Worm (Caenorhabditis elegans) whole organism, late embryonic: ENCODE results near the gene nop-1.

Experiments used
- C38D4.7 ChIP-seq: fragments of 200-800 bp; sonication (Bioruptor generic); optimal IDR thresholded peaks from 2 replicates; lab custom pipeline; 2018; ENCODE audit warnings: mild to moderate bottlenecking, missing genetic modification characterization, moderate library complexity, missing compliant biosample characterization
- F13H6.1 ChIP-seq: sonication (generic microtip); optimal IDR thresholded peaks from 2 replicates; lab custom pipeline; 2016; ENCODE audit warnings: missing genetic modification characterization, missing compliant biosample characterization
- K02D7.2 ChIP-seq: sonication (generic microtip); optimal IDR thresholded peaks from 2 replicates; lab custom pipeline; 2017; ENCODE audit warnings: mild to moderate bottlenecking, missing genetic modification characterization, missing compliant biosample characterization
- Y22D7AL.16 ChIP-seq: sonication (generic microtip); optimal IDR thresholded peaks from 2 replicates; lab custom pipeline; 2016; ENCODE audit warnings: missing genetic modification characterization, missing compliant biosample characterization
- ahr-1 ChIP-seq: sonication (generic microtip); optimal IDR thresholded peaks from 2 replicates; lab custom pipeline; 2016; ENCODE audit warnings: missing genetic modification characterization, missing compliant biosample characterization
- ceh-14 ChIP-seq: sonication (generic microtip); optimal IDR thresholded peaks from 2 replicates; lab custom pipeline; 2016; ENCODE audit warnings: missing genotype, missing genetic modification characterization, missing compliant biosample characterization
- ceh-19 ChIP-seq: fragments of 200-800 bp; sonication (Bioruptor generic); optimal IDR thresholded peaks from 2 replicates; lab custom pipeline; 2018; ENCODE audit warnings: mild to moderate bottlenecking, missing genetic modification characterization, missing compliant biosample characterization
- ceh-2 ChIP-seq: sonication (generic microtip); optimal IDR thresholded peaks from 2 replicates; lab custom pipeline; 2016; ENCODE audit warnings: missing genotype, missing genetic modification characterization, missing compliant biosample characterization
- ceh-22 ChIP-seq: sonication (generic microtip); optimal IDR thresholded peaks from 2 replicates; lab custom pipeline; 2017; ENCODE audit warnings: missing biosample characterization, missing genetic modification characterization
- ceh-30 ChIP-seq: fragments of 150-350 bp; optimal IDR thresholded peaks from 2 replicates; lab custom pipeline; 2014; ENCODE audit warnings: missing biosample characterization, missing genetic modification characterization
- ceh-31 ChIP-seq: sonication (generic microtip); optimal IDR thresholded peaks from 2 replicates; lab custom pipeline; 2016; ENCODE audit warnings: missing genetic modification characterization, missing compliant biosample characterization
- ceh-34 ChIP-seq: sonication (generic microtip); optimal IDR thresholded peaks from 2 replicates; lab custom pipeline; 2016; ENCODE audit warnings: mild to moderate bottlenecking, missing genetic modification characterization, missing compliant biosample characterization
- ceh-48 ChIP-seq: sonication (generic microtip); optimal IDR thresholded peaks from 2 replicates; lab custom pipeline; 2016; ENCODE audit warnings: missing genetic modification characterization, inconsistent platforms, missing compliant biosample characterization
- ceh-6 ChIP-seq: fragments of 200-800 bp; sonication (Bioruptor generic); optimal IDR thresholded peaks from 2 replicates; lab custom pipeline; 2018; ENCODE audit warnings: mild to moderate bottlenecking, missing genetic modification characterization, missing compliant biosample characterization
- ceh-9 ChIP-seq: sonication (generic microtip); optimal IDR thresholded peaks from 2 replicates; lab custom pipeline; 2016; ENCODE audit warnings: mild to moderate bottlenecking, missing genetic modification characterization, inconsistent platforms, missing compliant biosample characterization
- elt-2 ChIP-seq: sonication (generic microtip); optimal IDR thresholded peaks from 2 replicates; lab custom pipeline; 2016; ENCODE audit warnings: missing genetic modification reagents, missing genetic modification characterization, missing compliant biosample characterization
- elt-4 ChIP-seq: sonication (generic microtip); optimal IDR thresholded peaks from 2 replicates; lab custom pipeline; 2016; ENCODE audit warnings: missing genetic modification characterization, missing compliant biosample characterization
- ets-4 ChIP-seq: sonication (generic microtip); optimal IDR thresholded peaks from 2 replicates; lab custom pipeline; 2016; ENCODE audit warnings: missing genetic modification characterization, missing compliant biosample characterization
- hlh-15 ChIP-seq: sonication (generic microtip); optimal IDR thresholded peaks from 2 replicates; lab custom pipeline; 2016; ENCODE audit warnings: missing genetic modification characterization, missing compliant biosample characterization
- hlh-6 ChIP-seq: sonication (generic microtip); optimal IDR thresholded peaks from 2 replicates; lab custom pipeline; 2016; ENCODE audit warnings: missing genotype, missing genetic modification characterization, missing compliant biosample characterization
- hlh-8 ChIP-seq: sonication (generic microtip); optimal IDR thresholded peaks from 2 replicates; lab custom pipeline; 2016; ENCODE audit warnings: missing genotype, missing genetic modification characterization, missing compliant biosample characterization
- lim-6 ChIP-seq: sonication (generic microtip); optimal IDR thresholded peaks from 2 replicates; lab custom pipeline; 2016; ENCODE audit warnings: missing genetic modification characterization, missing compliant biosample characterization
- lin-11 ChIP-seq: fragments of 200-800 bp; sonication (Bioruptor generic); optimal IDR thresholded peaks from 2 replicates; lab custom pipeline; 2018; ENCODE audit warnings: mild to moderate bottlenecking, missing genetic modification characterization, missing compliant biosample characterization
- madf-2 ChIP-seq: sonication (generic microtip); optimal IDR thresholded peaks from 2 replicates; lab custom pipeline; 2017; ENCODE audit warnings: missing genetic modification characterization, missing compliant biosample characterization
- nfya-1 ChIP-seq: sonication (generic microtip); optimal IDR thresholded peaks from 2 replicates; lab custom pipeline; 2017; ENCODE audit warnings: missing genetic modification characterization, mild to moderate bottlenecking, missing compliant biosample characterization, antibody characterized with exemption, moderate library complexity
- nhr-11 ChIP-seq: fragments of 150-350 bp; optimal IDR thresholded peaks from 2 replicates; lab custom pipeline; 2014; ENCODE audit warnings: missing biosample characterization, missing genetic modification characterization
- nhr-232 ChIP-seq: sonication (generic microtip); optimal IDR thresholded peaks from 2 replicates; lab custom pipeline; 2016; ENCODE audit warnings: missing genetic modification characterization, missing compliant biosample characterization
- pqm-1 ChIP-seq: sonication (generic microtip); optimal IDR thresholded peaks from 2 replicates; lab custom pipeline; 2016; ENCODE audit warnings: missing genetic modification characterization, missing compliant biosample characterization
- rnt-1 ChIP-seq: sonication (generic microtip); optimal IDR thresholded peaks from 2 replicates; lab custom pipeline; 2016; ENCODE audit warnings: missing genetic modification characterization, missing compliant biosample characterization
- syd-9 ChIP-seq: sonication (generic microtip); optimal IDR thresholded peaks from 2 replicates; lab custom pipeline; 2016; ENCODE audit warnings: mild to moderate bottlenecking, missing genetic modification characterization, moderate library complexity, missing compliant biosample characterization
- tbx-2 ChIP-seq: sonication (generic microtip); optimal IDR thresholded peaks from 2 replicates; lab custom pipeline; 2016; ENCODE audit warnings: missing genetic modification characterization, missing compliant biosample characterization
- unc-3 ChIP-seq, 2 experiments: fragments of 200-800 bp in 1 of 2; sonication (Bioruptor generic) in 1 of 2; sonication (generic microtip) in 1 of 2; conservative IDR thresholded peaks in 1 of 2; optimal IDR thresholded peaks in 1 of 2; 2 replicates each; pipeline versions ENCODE4 v1.3.6 to Lab custom; 2016 to 2022; ENCODE audit warnings: missing compliant biosample characterization in 2 of 2, missing genetic modification characterization in 2 of 2, missing genetic modification reagents in 1 of 2
- unc-55 ChIP-seq: sonication (generic microtip); optimal IDR thresholded peaks from 2 replicates; lab custom pipeline; 2017; ENCODE audit warnings: missing biosample characterization, missing genetic modification reagents, missing genetic modification characterization
- unc-86 ChIP-seq: sonication (generic microtip); optimal IDR thresholded peaks from 2 replicates; lab custom pipeline; 2016; ENCODE audit warnings: missing genetic modification characterization, missing compliant biosample characterization
- zip-5 ChIP-seq: sonication (generic microtip); optimal IDR thresholded peaks from 2 replicates; lab custom pipeline; 2016; ENCODE audit warnings: missing genetic modification characterization, missing compliant biosample characterization

Gene nop-1

DNA sequence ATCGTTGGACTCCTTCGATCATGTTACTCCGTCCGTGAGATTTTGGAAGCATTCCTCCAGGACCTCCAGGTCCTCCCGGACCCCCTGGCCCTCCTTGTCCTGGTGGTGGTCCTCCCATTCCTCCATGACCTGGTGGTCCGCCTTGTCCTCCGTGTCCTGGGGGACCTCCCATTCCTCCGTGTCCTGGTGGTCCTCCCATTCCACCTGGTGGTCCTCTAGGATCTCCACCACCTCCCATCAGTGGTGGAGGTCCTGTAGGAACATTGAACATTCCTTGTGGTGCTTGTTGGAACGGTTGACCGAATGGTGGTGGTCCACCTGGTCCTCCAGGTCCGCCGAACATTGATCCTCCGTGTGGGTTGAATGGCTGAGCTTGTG, 4.6 kb upstream of the nop-1 start:
- TF ChIP-seq hlh-6 (tag; lab: Kevin White, UChicago) (peak; percentile 25), C38D4.7 (GFP tag; lab: Kevin White, UChicago) (no peak), tbx-2 (tag; lab: Kevin White, UChicago) (peak; percentile 13), ceh-19 (GFP tag; lab: Kevin White, UChicago) (no peak)

DNA sequence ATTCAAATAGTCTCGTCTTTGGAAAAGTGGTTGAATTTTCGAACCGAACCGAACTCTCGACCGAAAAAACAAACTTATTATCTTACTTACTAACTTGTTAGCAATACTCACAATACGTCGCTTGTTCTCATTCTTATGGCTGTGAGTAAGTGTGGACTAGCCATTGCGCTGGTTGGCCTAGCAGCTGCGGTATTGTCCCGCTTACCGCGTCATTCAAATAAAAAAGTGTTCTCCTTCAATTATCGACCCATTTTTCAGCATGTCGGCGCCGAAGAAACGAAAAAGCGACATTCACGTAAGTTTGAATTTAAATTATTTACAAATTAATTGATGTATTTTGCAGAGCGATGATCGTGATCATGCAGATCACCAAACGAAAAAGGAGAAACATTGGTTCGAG, 527 bp downstream of the nop-1 start:
- TF ChIP-seq ets-4 (tag; lab: Kevin White, UChicago) (peak; percentile 79), lim-6 (no peak), ceh-31 (tag; lab: Kevin White, UChicago) (peak; percentile 14)

DNA sequence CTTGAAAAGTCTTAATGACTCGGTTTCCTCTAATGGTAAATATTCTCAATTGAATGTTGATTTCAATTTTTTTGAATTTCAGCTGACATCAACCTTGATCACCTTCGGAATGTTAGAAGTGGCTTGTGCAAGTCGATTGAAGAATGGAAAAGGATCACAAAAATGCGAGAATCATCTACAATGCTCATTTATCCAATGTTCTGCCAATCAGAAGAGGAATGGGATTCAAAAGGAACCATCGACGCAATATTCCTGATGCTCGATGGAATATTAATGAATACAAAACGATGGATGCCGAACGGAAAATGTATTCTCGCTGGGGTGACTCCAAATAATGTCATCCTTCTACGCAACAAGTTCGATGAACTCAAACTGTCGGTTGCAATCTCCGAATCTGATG, 3.0 kb downstream of the nop-1 start:
- TF ChIP-seq ahr-1 (tag; lab: Kevin White, UChicago) (no peak), ceh-14 (tag; lab: Kevin White, UChicago) (no peak), C38D4.7 (GFP tag; lab: Kevin White, UChicago) (no peak), ceh-30 (tag; lab: Kevin White, UChicago) (no peak), F13H6.1 (no peak), hlh-8 (tag; lab: Kevin White, UChicago) (no peak), ceh-2 (tag; lab: Kevin White, UChicago) (no peak), nfya-1 (tag; lab: Kevin White, UChicago) (no peak)

ce11 chrIII:5964058-5964632, 5.6 kb downstream of the nop-1 start:
- TF ChIP-seq ceh-14 (tag; lab: Kevin White, UChicago), result no peak
- TF ChIP-seq ceh-9 (tag; lab: Kevin White, UChicago), result no peak
- no peak for TF ChIP-seq ceh-22
- no peak for TF ChIP-seq ceh-31 (tag; lab: Kevin White, UChicago)
- no peak for TF ChIP-seq unc-86 (tag; lab: Kevin White, UChicago)
- no peak for TF ChIP-seq ceh-48 (tag; lab: Kevin White, UChicago)
- no peak for TF ChIP-seq Y22D7AL.16 (tag; lab: Kevin White, UChicago)
- no peak for TF ChIP-seq pqm-1 (tag; lab: Kevin White, UChicago)
- TF ChIP-seq hlh-6 (tag; lab: Kevin White, UChicago), result no peak
- TF ChIP-seq zip-5 (tag; lab: Kevin White, UChicago), result no peak
- TF ChIP-seq K02D7.2 (tag; lab: Kevin White, UChicago), result no peak
- no peak for TF ChIP-seq lin-11 (tag; lab: Kevin White, UChicago)
- no peak for TF ChIP-seq rnt-1 (tag; lab: Kevin White, UChicago)
- no peak for TF ChIP-seq nhr-11 (tag; lab: Kevin White, UChicago)
- TF ChIP-seq elt-4 (tag; lab: Kevin White, UChicago), result no peak
- no peak for TF ChIP-seq syd-9 (tag; lab: Kevin White, UChicago)
- TF ChIP-seq nhr-232, result no peak
- no peak for TF ChIP-seq unc-3 (GFP tag; conservative IDR thresholded peaks at IDR 0.05; lab: Robert Waterston, UW)
- TF ChIP-seq unc-3 (tag; optimal IDR thresholded peaks at IDR 0.05; lab: Kevin White, UChicago), result no peak
- TF ChIP-seq tbx-2 (tag; lab: Kevin White, UChicago), result no peak
- no peak for TF ChIP-seq ets-4 (tag; lab: Kevin White, UChicago)

DNA sequence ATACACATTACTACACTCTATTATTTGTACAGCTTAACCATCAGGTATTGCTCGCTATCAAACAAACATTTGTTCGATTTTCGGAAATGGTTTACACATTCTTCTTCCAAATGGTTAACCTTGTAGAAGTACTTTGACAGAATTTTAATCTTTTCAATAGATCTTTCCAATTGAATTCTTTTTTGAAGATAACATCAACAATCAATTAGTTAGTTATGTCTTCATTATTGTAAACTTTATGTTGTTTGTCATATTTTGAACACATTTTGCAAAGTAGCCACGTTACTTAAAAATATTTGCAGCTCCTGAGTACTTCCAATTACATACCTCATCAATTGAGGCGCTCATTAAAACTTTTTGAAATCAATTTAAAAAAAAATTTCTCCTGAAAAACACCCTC, 6.8 kb downstream of the nop-1 start:
- no peak for TF ChIP-seq ceh-22
- no peak for TF ChIP-seq ceh-2 (tag; lab: Kevin White, UChicago)
- TF ChIP-seq unc-55 (GFP tag; lab: Kevin White, UChicago), result no peak

DNA sequence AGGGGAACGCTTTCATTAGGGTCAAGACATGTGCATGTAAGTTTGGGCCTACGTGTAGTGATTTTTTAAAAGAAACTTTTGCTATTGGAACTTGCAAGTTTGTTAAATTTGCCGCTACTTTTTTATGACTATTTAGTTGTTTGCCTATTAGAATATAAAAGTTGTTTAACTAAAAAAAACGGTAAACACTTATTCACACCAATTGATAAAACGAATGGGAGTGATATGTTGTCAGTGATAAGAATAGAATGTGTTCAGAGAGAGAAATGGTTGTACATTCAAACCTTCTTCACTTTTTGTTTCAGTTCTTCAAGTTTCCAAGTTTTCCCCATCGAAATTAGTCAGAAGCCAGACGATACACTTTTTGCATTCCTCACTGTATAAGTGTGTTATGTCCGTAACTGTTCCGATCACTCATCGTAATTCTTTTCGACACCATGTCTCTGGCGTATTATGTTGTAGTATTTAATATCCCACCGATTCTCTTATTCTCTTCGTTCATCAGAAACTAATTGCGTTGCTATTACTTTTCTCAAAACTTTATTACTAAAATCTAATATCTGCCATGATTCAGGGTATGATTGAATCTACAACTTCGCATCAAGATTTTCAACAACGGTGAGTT, 7.4 kb downstream of the nop-1 start, which contains the start of gene dct-6:
Gene dct-6, plus strand, starts transcription at position 575 of the 625 bp plus-strand sequence.
- TF ChIP-seq ceh-31 (tag; lab: Kevin White, UChicago) (no peak), elt-2 (tag; lab: Kevin White, UChicago) (peak; percentile 12), madf-2 (tag; lab: Kevin White, UChicago) (no peak), ceh-6 (GFP tag; lab: Kevin White, UChicago) (no peak), rnt-1 (tag; lab: Kevin White, UChicago) (no peak), F13H6.1 (no peak), ceh-34 (tag; lab: Kevin White, UChicago) (no peak), hlh-15 (tag; lab: Kevin White, UChicago) (no peak)
